Worm (Caenorhabditis elegans) whole organism, L2 larva: Measurements from ENCODE around the gene pes-4.

Experiments used
- ama-1 ChIP-seq: fragments of 150-350 bp; optimal IDR thresholded peaks from 2 replicates; lab custom pipeline; 2018; ENCODE audit warnings: inconsistent platforms
- dmd-4 ChIP-seq: sonication (generic microtip); optimal IDR thresholded peaks from 2 replicates; lab custom pipeline; 2017; ENCODE audit warnings: missing biosample characterization, missing genetic modification characterization
- elt-1 ChIP-seq: fragments of 150-350 bp; optimal IDR thresholded peaks from 2 replicates; lab custom pipeline; 2014; ENCODE audit warnings: missing biosample characterization, missing genetic modification characterization
- lin-11 ChIP-seq: fragments of 150-350 bp; sonication (generic microtip); optimal IDR thresholded peaks from 2 replicates; lab custom pipeline; 2014; ENCODE audit warnings: missing biosample characterization, missing genetic modification characterization, inconsistent platforms, mixed read lengths
- nhr-237 ChIP-seq: fragments of 150-350 bp; optimal IDR thresholded peaks from 2 replicates; lab custom pipeline; 2014; ENCODE audit warnings: missing biosample characterization, missing genetic modification characterization
- nhr-6 ChIP-seq: fragments of 150-350 bp; optimal IDR thresholded peaks from 2 replicates; lab custom pipeline; 2014; ENCODE audit warnings: missing biosample characterization, missing genetic modification characterization
- sma-3 ChIP-seq: sonication (generic microtip); optimal IDR thresholded peaks from 2 replicates; lab custom pipeline; 2016; ENCODE audit warnings: missing genetic modification reagents, missing genetic modification characterization, missing compliant biosample characterization
- unc-55 ChIP-seq: fragments of 150-350 bp; sonication (generic microtip); optimal IDR thresholded peaks from 3 replicates; lab custom pipeline; 2014; ENCODE audit warnings: missing biosample characterization, missing genetic modification reagents, missing genetic modification characterization
- unc-62 ChIP-seq: fragments of 150-350 bp; optimal IDR thresholded peaks from 2 replicates; lab custom pipeline; 2014; ENCODE audit warnings: missing biosample characterization, missing genetic modification reagents, missing genetic modification characterization
- zag-1 ChIP-seq: fragments of 150-350 bp; optimal IDR thresholded peaks from 2 replicates; lab custom pipeline; 2014; ENCODE audit warnings: missing biosample characterization, missing genetic modification characterization
- ztf-4 ChIP-seq: fragments of 150-350 bp; optimal IDR thresholded peaks from 2 replicates; lab custom pipeline; 2014; ENCODE audit warnings: missing biosample characterization, missing genetic modification characterization

- TF ChIP-seq ama-1 (lab: Kevin White, UChicago) (no peak), sma-3 (no peak), elt-1 (no peak), lin-11 (tag; lab: Kevin White, UChicago) (no peak), unc-62 (GFP tag; lab: Kevin White, UChicago) (no peak), nhr-237 (tag; lab: Kevin White, UChicago) (no peak), dmd-4 (tag; lab: Kevin White, UChicago) (no peak), zag-1 (tag; lab: Kevin White, UChicago) (no peak), unc-55 (no peak), ztf-4 (tag; lab: Kevin White, UChicago) (no peak), nhr-6 (no peak)
Measured at ce11 chrIII:1166388-1166787, 63.7 kb downstream of the pes-4 start.
